Worm (Caenorhabditis elegans) whole organism, young adult: ENCODE results near the gene C39E9.8.

Source experiments
- B0336.3 ChIP-seq: fragments of 200-800 bp; sonication (Bioruptor generic); IDR thresholded peaks from 2 replicates; pipeline ENCODE4 v1.3.6; 2022; ENCODE audit warnings: missing genetic modification characterization, missing compliant biosample characterization
- D2030.7 ChIP-seq: fragments of 200-800 bp; sonication (Bioruptor generic); IDR thresholded peaks from 2 replicates; pipeline ENCODE4 v1.3.6; 2022; ENCODE audit warnings: missing genetic modification reagents, missing genetic modification characterization, missing compliant biosample characterization
- F57C9.4 ChIP-seq: sonication (generic microtip); optimal IDR thresholded peaks from 2 replicates; lab custom pipeline; 2017; ENCODE audit warnings: mild to moderate bottlenecking, missing genetic modification characterization, missing compliant biosample characterization
- K11D2.4 ChIP-seq: fragments of 200-800 bp; sonication (Bioruptor generic); IDR thresholded peaks from 2 replicates; pipeline ENCODE4 v1.3.6; 2022; ENCODE audit warnings: missing genetic modification reagents, missing genetic modification characterization, missing compliant biosample characterization
- T07F8.4 ChIP-seq: sonication (generic microtip); optimal IDR thresholded peaks from 2 replicates; lab custom pipeline; 2016; ENCODE audit warnings: mild to moderate bottlenecking, missing genetic modification characterization, moderate library complexity, missing compliant biosample characterization
- Y53F4B.3 ChIP-seq: fragments of 200-800 bp; sonication (Bioruptor generic); IDR thresholded peaks from 2 replicates; pipeline ENCODE4 v1.3.6; 2022; ENCODE audit warnings: missing genetic modification reagents, missing genetic modification characterization, missing compliant biosample characterization
- Y67H2A.10 ChIP-seq: fragments of 200-800 bp; sonication (Bioruptor generic); conservative IDR thresholded peaks from 2 replicates; pipeline ENCODE4 v1.3.6; 2022; ENCODE audit warnings: missing genetic modification reagents, missing genetic modification characterization, missing compliant biosample characterization
- ama-1 ChIP-seq, 3 experiments: fragments of 150-350 bp in 1 of 3; sonication (generic microtip) in 2 of 3; optimal IDR thresholded peaks; 2 replicates each; lab custom pipeline; 2014 to 2018; ENCODE audit warnings: missing biosample characterization in 2 of 3, missing genetic modification characterization in 2 of 3, missing genetic modification reagents in 2 of 3
- attf-6 ChIP-seq: fragments of 200-800 bp; sonication (Bioruptor generic); IDR thresholded peaks from 2 replicates; pipeline ENCODE4 v1.3.6; 2022; ENCODE audit warnings: missing genetic modification reagents, missing genetic modification characterization, missing compliant biosample characterization
- bed-1 ChIP-seq: fragments of 200-800 bp; sonication (Bioruptor generic); IDR thresholded peaks from 2 replicates; pipeline ENCODE4 v1.3.6; 2022; ENCODE audit warnings: missing genetic modification reagents, missing genetic modification characterization, missing compliant biosample characterization
- cebp-1 ChIP-seq, 2 experiments: fragments of 200-800 bp in 1 of 2; sonication (Bioruptor generic) in 1 of 2; sonication (generic microtip) in 1 of 2; IDR thresholded peaks in 1 of 2; optimal IDR thresholded peaks in 1 of 2; 2 replicates each; pipeline versions ENCODE4 v1.3.6 to Lab custom; 2017 to 2022; ENCODE audit warnings: missing compliant biosample characterization in 2 of 2, missing genetic modification characterization in 2 of 2, mild to moderate bottlenecking in 1 of 2, missing genetic modification reagents in 1 of 2, moderate library complexity in 1 of 2
- ceh-27 ChIP-seq: fragments of 200-800 bp; sonication (Bioruptor generic); optimal IDR thresholded peaks from 2 replicates; lab custom pipeline; 2018; ENCODE audit warnings: mild to moderate bottlenecking, missing genetic modification characterization, moderate library complexity, missing compliant biosample characterization
- chd-7 ChIP-seq: sonication (generic microtip); optimal IDR thresholded peaks from 2 replicates; lab custom pipeline; 2016; ENCODE audit warnings: mild to moderate bottlenecking, missing genetic modification characterization, moderate library complexity, missing compliant biosample characterization
- dox-1 ChIP-seq: fragments of 200-800 bp; sonication (Bioruptor generic); IDR thresholded peaks from 2 replicates; pipeline ENCODE4 v1.3.6; 2022; ENCODE audit warnings: missing genetic modification reagents, missing genetic modification characterization, missing compliant biosample characterization
- dpl-1 ChIP-seq: fragments of 150-350 bp; optimal IDR thresholded peaks from 2 replicates; lab custom pipeline; 2014; ENCODE audit warnings: missing biosample characterization, missing genetic modification reagents, missing genetic modification characterization
- efl-1 ChIP-seq: fragments of 150-350 bp; optimal IDR thresholded peaks from 2 replicates; lab custom pipeline; 2014; ENCODE audit warnings: missing biosample characterization, missing genetic modification reagents, missing genetic modification characterization
- egl-44 ChIP-seq: fragments of 200-800 bp; sonication (Bioruptor generic); IDR thresholded peaks from 2 replicates; pipeline ENCODE4 v1.3.6; 2022; ENCODE audit warnings: missing genetic modification reagents, missing genetic modification characterization, missing compliant biosample characterization
- ets-4 ChIP-seq: fragments of 200-800 bp; sonication (Bioruptor generic); optimal IDR thresholded peaks from 2 replicates; lab custom pipeline; 2018; ENCODE audit warnings: mild to moderate bottlenecking, missing genetic modification characterization, missing compliant biosample characterization
- gei-17 ChIP-seq: fragments of 200-800 bp; sonication (Bioruptor generic); optimal IDR thresholded peaks from 2 replicates; lab custom pipeline; 2018; ENCODE audit warnings: mild to moderate bottlenecking, missing genetic modification characterization, missing compliant biosample characterization
- him-1 ChIP-seq: sonication (generic microtip); optimal IDR thresholded peaks from 2 replicates; lab custom pipeline; 2016; ENCODE audit warnings: missing genotype, missing genetic modification reagents, missing genetic modification characterization, missing compliant biosample characterization
- hlh-26 ChIP-seq: fragments of 200-800 bp; sonication (Bioruptor generic); conservative IDR thresholded peaks from 2 replicates; pipeline ENCODE4 v1.3.6; 2022; ENCODE audit warnings: missing genetic modification reagents, missing genetic modification characterization, missing compliant biosample characterization
- lin-26 ChIP-seq: fragments of 200-800 bp; sonication (Bioruptor generic); IDR thresholded peaks from 2 replicates; pipeline ENCODE4 v1.3.6; 2022; ENCODE audit warnings: missing genetic modification reagents, missing genetic modification characterization, missing compliant biosample characterization
- lin-35 ChIP-seq, 3 experiments: fragments of 150-350 bp in 2 of 3; sonication (generic microtip) in 1 of 3; optimal IDR thresholded peaks; 2 replicates each; lab custom pipeline; 2014 to 2018; ENCODE audit warnings: missing biosample characterization in 3 of 3, missing genetic modification characterization in 3 of 3, missing genetic modification reagents in 3 of 3
- lin-54 ChIP-seq: fragments of 200-800 bp; sonication (Bioruptor generic); optimal IDR thresholded peaks from 2 replicates; lab custom pipeline; 2018; ENCODE audit warnings: mild to moderate bottlenecking, missing genetic modification characterization, missing compliant biosample characterization
- lsl-1 ChIP-seq: fragments of 200-800 bp; sonication (Bioruptor generic); optimal IDR thresholded peaks from 2 replicates; lab custom pipeline; 2018; ENCODE audit warnings: mild to moderate bottlenecking, missing genetic modification characterization, moderate library complexity, missing compliant biosample characterization
- madf-6 ChIP-seq: fragments of 200-800 bp; sonication (Bioruptor generic); IDR thresholded peaks from 2 replicates; pipeline ENCODE4 v1.3.6; 2022; ENCODE audit warnings: missing genetic modification reagents, missing genetic modification characterization, missing compliant biosample characterization
- madf-8 ChIP-seq: fragments of 200-800 bp; sonication (Bioruptor generic); conservative IDR thresholded peaks from 2 replicates; pipeline ENCODE4 v1.3.6; 2022; ENCODE audit warnings: missing genetic modification reagents, missing genetic modification characterization, missing compliant biosample characterization
- mcd-1 ChIP-seq: fragments of 200-800 bp; sonication (Bioruptor generic); IDR thresholded peaks from 2 replicates; pipeline ENCODE4 v1.3.6; 2022; ENCODE audit warnings: missing genetic modification reagents, missing genetic modification characterization, missing compliant biosample characterization
- mel-28 ChIP-seq: sonication (generic microtip); optimal IDR thresholded peaks from 2 replicates; lab custom pipeline; 2016; ENCODE audit warnings: borderline replicate concordance, mild to moderate bottlenecking, missing genetic modification characterization, missing compliant biosample characterization
- nfya-1 ChIP-seq: sonication (generic microtip); optimal IDR thresholded peaks from 2 replicates; lab custom pipeline; 2017; ENCODE audit warnings: antibody characterized with exemption, missing compliant biosample characterization, missing genetic modification characterization, borderline replicate concordance; ENCODE audit not compliant: insufficient read depth
- nfyb-1 ChIP-seq: fragments of 200-800 bp; sonication (Bioruptor generic); IDR thresholded peaks from 2 replicates; pipeline ENCODE4 v1.3.6; 2022; ENCODE audit warnings: missing genetic modification reagents, missing genetic modification characterization, missing compliant biosample characterization
- nhr-179 ChIP-seq: sonication (generic microtip); optimal IDR thresholded peaks from 2 replicates; lab custom pipeline; 2016; ENCODE audit warnings: mild to moderate bottlenecking, missing genetic modification characterization, missing compliant biosample characterization
- nhr-27 ChIP-seq: fragments of 200-800 bp; sonication (Bioruptor generic); optimal IDR thresholded peaks from 2 replicates; lab custom pipeline; 2018; ENCODE audit warnings: mild to moderate bottlenecking, missing genetic modification characterization, moderate library complexity, missing compliant biosample characterization
- nhr-80 ChIP-seq: sonication (generic microtip); optimal IDR thresholded peaks from 2 replicates; lab custom pipeline; 2016; ENCODE audit warnings: missing genetic modification characterization, missing compliant biosample characterization
- nhr-90 ChIP-seq: sonication (generic microtip); optimal IDR thresholded peaks from 2 replicates; lab custom pipeline; 2016; ENCODE audit warnings: missing genotype, mild to moderate bottlenecking, missing genetic modification characterization, missing compliant biosample characterization
- pbrm-1 ChIP-seq: fragments of 200-800 bp; sonication (Bioruptor generic); IDR thresholded peaks from 2 replicates; pipeline ENCODE4 v1.3.6; 2022; ENCODE audit warnings: missing genetic modification reagents, missing genetic modification characterization, missing compliant biosample characterization
- repo-1 ChIP-seq: sonication (generic microtip); optimal IDR thresholded peaks from 2 replicates; lab custom pipeline; 2017; ENCODE audit warnings: mild to moderate bottlenecking, missing genetic modification characterization, missing compliant biosample characterization
- sea-2 ChIP-seq: fragments of 200-800 bp; sonication (Bioruptor generic); IDR thresholded peaks from 2 replicates; pipeline ENCODE4 v1.3.6; 2022; ENCODE audit warnings: missing genetic modification characterization, missing compliant biosample characterization
- snpc-1.3 ChIP-seq: sonication (generic microtip); optimal IDR thresholded peaks from 2 replicates; lab custom pipeline; 2017; ENCODE audit warnings: missing genetic modification characterization, mild to moderate bottlenecking, missing compliant biosample characterization, antibody characterized with exemption, moderate library complexity, missing genotype, missing genetic modification reagents; ENCODE audit not compliant: insufficient read depth
- sptf-2 ChIP-seq: fragments of 200-800 bp; sonication (Bioruptor generic); optimal IDR thresholded peaks from 2 replicates; lab custom pipeline; 2018; ENCODE audit warnings: mild to moderate bottlenecking, missing genetic modification characterization, missing compliant biosample characterization
- ztf-26 ChIP-seq: sonication (generic microtip); optimal IDR thresholded peaks from 2 replicates; lab custom pipeline; 2017; ENCODE audit warnings: missing genetic modification characterization, missing compliant biosample characterization

The C39E9.8 gene

DNA sequence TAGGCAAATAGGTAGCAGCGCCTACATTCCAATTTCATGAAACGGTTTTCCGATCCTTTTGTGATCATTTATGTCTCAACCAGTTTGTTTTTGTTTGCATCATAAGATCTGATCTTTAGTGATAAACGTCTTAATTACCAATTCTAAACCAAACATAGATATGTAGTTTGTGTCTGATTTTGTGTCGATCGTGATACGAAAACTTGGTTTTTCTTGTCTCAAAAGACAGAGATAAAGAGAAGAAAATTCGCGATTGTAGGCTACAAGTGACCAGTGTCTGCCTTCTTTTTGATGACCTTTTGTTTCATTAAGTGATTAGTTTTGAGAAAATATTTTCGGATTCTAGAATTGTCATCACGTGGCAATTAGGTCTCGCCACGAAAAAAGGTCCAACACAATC, 939 bp downstream of the C39E9.8 start:
- TF ChIP-seq nhr-90 (tag; lab: Kevin White, UChicago) (no peak), sea-2 (GFP tag; lab: Robert Waterston, UW) (no peak), ets-4 (no peak), hlh-26 (GFP tag; lab: Robert Waterston, UW) (no peak), attf-6 (GFP tag; lab: Robert Waterston, UW) (no peak), D2030.7 (GFP tag; lab: Robert Waterston, UW) (no peak), chd-7 (tag; lab: Kevin White, UChicago) (no peak), B0336.3 (GFP tag; lab: Robert Waterston, UW) (no peak), nhr-27 (tag; lab: Kevin White, UChicago) (no peak), egl-44 (GFP tag; lab: Robert Waterston, UW) (no peak), sptf-2 (no peak), mcd-1 (GFP tag; lab: Robert Waterston, UW) (no peak), T07F8.4 (tag; lab: Kevin White, UChicago) (no peak)

DNA sequence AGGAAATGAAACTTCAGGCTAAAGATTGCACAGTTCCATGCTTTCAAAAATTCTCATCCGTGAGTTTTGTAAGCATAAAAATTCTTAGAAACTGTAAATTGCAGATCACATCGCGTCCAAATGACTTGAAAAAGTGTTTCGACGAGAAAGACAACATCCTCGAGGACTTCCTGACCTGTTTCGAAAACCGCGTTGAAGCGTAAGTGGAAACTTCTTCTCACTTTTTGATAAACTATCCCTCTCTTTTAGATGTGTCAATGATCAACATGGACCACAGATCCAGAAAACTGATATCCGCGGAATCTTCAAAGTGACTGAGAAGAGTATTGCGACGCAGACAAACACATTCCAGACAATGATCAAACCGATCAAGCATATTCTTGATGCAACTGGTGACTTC, 1.6 kb downstream of the C39E9.8 start:
- TF ChIP-seq madf-8 (GFP tag; lab: Robert Waterston, UW) (no peak), nhr-179 (tag; lab: Kevin White, UChicago) (no peak), ama-1 (optimal IDR thresholded peaks at IDR 0.05; lab: Kevin White, UChicago) (peak; percentile 31), ama-1 (GFP tag; optimal IDR thresholded peaks at IDR 0.05; lab: Kevin White, UChicago) (no peak), repo-1 (peak; percentile 40), madf-6 (GFP tag; lab: Robert Waterston, UW) (0 out of 2 replicates have a peak, but pooled peaks have one; percentile 6)

DNA sequence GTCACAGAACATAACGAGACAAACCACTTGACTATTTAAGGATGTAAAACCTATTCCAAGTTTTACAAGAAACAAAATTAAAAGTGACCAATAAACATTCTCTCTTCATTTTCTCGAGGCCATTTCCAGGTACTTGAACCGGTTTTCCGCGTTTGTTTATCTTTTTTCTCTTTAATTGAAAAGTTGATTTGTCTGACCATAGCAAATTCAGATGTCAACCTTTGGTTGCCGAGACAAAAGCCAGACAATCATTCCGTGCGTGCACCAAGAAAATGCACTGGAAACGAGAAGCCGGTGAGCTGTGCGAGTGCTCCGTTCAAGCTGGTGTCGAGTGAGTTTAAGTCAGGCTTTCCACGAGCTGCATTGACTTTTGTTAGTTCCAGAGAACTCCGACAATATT, 2.9 kb downstream of the C39E9.8 start:
- TF ChIP-seq ceh-27 (peak; percentile 19), gei-17 (no peak), ama-1 (optimal IDR thresholded peaks at IDR 0.05; lab: Kevin White, UChicago) (peak; percentile 81), ama-1 (GFP tag; optimal IDR thresholded peaks at IDR 0.05; lab: Kevin White, UChicago) (no peak), snpc-1.3 (no peak), B0336.3 (GFP tag; lab: Robert Waterston, UW) (no peak), dpl-1 (GFP tag; lab: Kevin White, UChicago) (no peak), dox-1 (GFP tag; lab: Robert Waterston, UW) (no peak; the same call in 1 of the 2 replicates), nhr-80 (tag; lab: Kevin White, UChicago) (no peak), Y67H2A.10 (GFP tag; lab: Robert Waterston, UW) (no peak), lin-26 (peak; percentile 60; the same call in 1 of the 2 replicates), efl-1 (GFP tag; lab: Kevin White, UChicago) (no peak), K11D2.4 (GFP tag; lab: Robert Waterston, UW) (0 out of 2 replicates have a peak, but pooled peaks have one; percentile 56), lsl-1 (GFP tag; lab: Kevin White, UChicago) (no peak), mcd-1 (GFP tag; lab: Robert Waterston, UW) (peak; percentile 28; the same call in 1 of the 2 replicates), ztf-26 (tag; lab: Kevin White, UChicago) (peak; percentile 27), lin-54 (GFP tag; lab: Kevin White, UChicago) (no peak), bed-1 (no peak)

DNA sequence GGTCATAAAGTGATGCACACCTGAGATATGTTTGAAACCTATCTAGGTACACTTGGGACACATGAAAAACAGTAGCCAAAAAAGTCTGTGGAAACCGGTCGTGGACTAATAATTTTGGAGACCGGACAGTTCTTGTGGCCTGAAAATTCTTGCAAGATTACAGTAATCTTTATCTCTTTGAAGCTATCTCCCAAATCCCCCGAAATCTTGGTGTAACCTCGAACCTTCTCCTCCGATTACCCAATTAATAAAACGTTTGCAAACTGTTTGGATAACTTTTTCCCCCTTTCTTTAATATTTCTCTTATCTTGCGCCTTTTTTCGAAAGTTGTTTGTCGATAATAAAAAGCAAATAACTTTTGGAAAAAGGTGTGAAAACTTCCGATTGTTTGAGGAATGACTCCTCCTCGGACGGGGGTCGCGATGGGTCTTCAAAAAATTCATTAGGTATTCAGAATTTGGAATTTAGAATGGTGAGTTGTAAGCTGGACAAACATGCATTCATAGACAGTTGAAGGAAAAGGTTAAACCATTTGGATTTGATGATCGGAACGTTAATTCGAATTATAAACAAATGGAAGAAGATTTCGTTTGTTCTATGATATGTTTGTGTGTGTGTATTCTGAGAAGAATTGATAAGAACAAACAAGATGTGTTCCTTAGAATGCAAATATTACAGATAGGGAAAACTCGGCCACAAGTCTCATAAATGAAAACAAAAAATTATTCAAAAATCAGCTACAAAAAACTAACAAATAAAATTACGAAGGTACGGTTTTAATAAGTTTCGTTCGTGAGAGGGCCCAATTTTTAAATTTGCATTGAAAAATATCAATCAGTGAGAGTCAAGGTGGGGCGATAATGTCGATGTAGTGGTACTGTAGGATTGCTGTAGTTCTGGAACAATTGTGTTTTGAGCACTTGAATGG, 3.9 kb downstream of the C39E9.8 start:
- TF ChIP-seq mel-28 = no peak
- TF ChIP-seq Y67H2A.10 (GFP tag; lab: Robert Waterston, UW) = no peak
- no peak for TF ChIP-seq pbrm-1 (GFP tag; lab: Robert Waterston, UW)
- 0 out of 2 replicates have a peak, but pooled peaks have one; percentile 40 for TF ChIP-seq nfyb-1 (GFP tag; lab: Robert Waterston, UW)
- TF ChIP-seq Y53F4B.3 (GFP tag; lab: Robert Waterston, UW) = no peak
- no peak for TF ChIP-seq cebp-1 (GFP tag; IDR thresholded peaks at IDR 0.05; lab: Robert Waterston, UW)
- peak; percentile 25 for TF ChIP-seq cebp-1 (tag; optimal IDR thresholded peaks at IDR 0.05; lab: Kevin White, UChicago)
- TF ChIP-seq nfya-1 (tag; lab: Kevin White, UChicago) = no peak
- no peak for TF ChIP-seq F57C9.4 (tag; lab: Kevin White, UChicago)
- TF ChIP-seq lin-26 = peak; percentile 22; the same call in 1 of the 2 replicates
- TF ChIP-seq him-1 (tag; lab: Kevin White, UChicago) = no peak
- TF ChIP-seq lin-35 (GFP tag; optimal IDR thresholded peaks at IDR 0.05; lab: Kevin White, UChicago) = peak in 1 of 3 experiments; percentile 50
- no peak for TF ChIP-seq gei-17
